Worm (Caenorhabditis elegans) whole organism, midembryonic: ENCODE data around the gene swt-3.

Experiments
- T22C8.4 ChIP-seq: fragments of 200-800 bp; sonication (Bioruptor generic); IDR thresholded peaks from 2 replicates; pipeline ENCODE4 v1.3.6; 2022; ENCODE audit warnings: missing genetic modification characterization, missing compliant biosample characterization
- flt-1 ChIP-seq: fragments of 200-800 bp; sonication (Bioruptor generic); IDR thresholded peaks from 2 replicates; pipeline ENCODE4 v1.3.6; 2022; ENCODE audit warnings: missing genetic modification characterization, missing compliant biosample characterization
- klf-2 ChIP-seq: fragments of 200-800 bp; sonication (Bioruptor generic); conservative IDR thresholded peaks from 2 replicates; pipeline ENCODE4 v1.3.6; 2022; ENCODE audit warnings: missing genetic modification reagents, missing genetic modification characterization, missing compliant biosample characterization
- tab-1 ChIP-seq: fragments of 200-800 bp; sonication (Bioruptor generic); IDR thresholded peaks from 2 replicates; pipeline ENCODE4 v1.3.6; 2022; ENCODE audit warnings: missing genetic modification characterization, missing compliant biosample characterization
- ztf-23 ChIP-seq: fragments of 200-800 bp; sonication (Bioruptor generic); IDR thresholded peaks from 2 replicates; pipeline ENCODE4 v1.3.6; 2022; ENCODE audit warnings: missing genetic modification reagents, missing genetic modification characterization, missing compliant biosample characterization
- ztf-29 ChIP-seq: fragments of 200-800 bp; sonication (Bioruptor generic); IDR thresholded peaks from 2 replicates; pipeline ENCODE4 v1.3.6; 2022; ENCODE audit warnings: missing genetic modification reagents, missing genetic modification characterization, missing compliant biosample characterization

- TF ChIP-seq ztf-29 (GFP tag; lab: Robert Waterston, UW): no peak
- TF ChIP-seq flt-1 (GFP tag; lab: Robert Waterston, UW): no peak
- no peak for TF ChIP-seq T22C8.4 (GFP tag; lab: Robert Waterston, UW)
- TF ChIP-seq ztf-23 (GFP tag; lab: Robert Waterston, UW): no peak
- no peak for TF ChIP-seq tab-1 (GFP tag; lab: Robert Waterston, UW)
- TF ChIP-seq klf-2: no peak
Observed at ce11 chrIV:10780583-10780982, at the start of gene swt-3.
